Worm (Caenorhabditis elegans) whole organism, mixed stage, embryonic: ENCODE results near the gene C17B7.14.

Experiments used
- ces-1 ChIP-seq: fragments of 150-350 bp; optimal IDR thresholded peaks from 2 replicates; lab custom pipeline; 2014; ENCODE audit warnings: missing biosample characterization, missing genetic modification reagents, missing genetic modification characterization
- flh-1 ChIP-seq: fragments of 200-800 bp; sonication (Bioruptor generic); optimal IDR thresholded peaks from 2 replicates; lab custom pipeline; 2018; ENCODE audit warnings: mild to moderate bottlenecking, missing genetic modification characterization, moderate library complexity, missing compliant biosample characterization
- snpc-4 ChIP-seq: fragments of 150-350 bp; optimal IDR thresholded peaks from 2 replicates; lab custom pipeline; 2014; ENCODE audit warnings: missing biosample characterization, missing genetic modification characterization

- TF ChIP-seq snpc-4 (tag; lab: Kevin White, UChicago) (no peak), ces-1 (GFP tag; lab: Kevin White, UChicago) (no peak), flh-1 (GFP tag; lab: Kevin White, UChicago) (no peak)
Measured at ce11 chrV:3282957-3283356, 37.4 kb downstream of the C17B7.14 start, which contains the start of gene str-64.
